Worm (Caenorhabditis elegans): ENCODE data around the gene ddx-35.

ce11 chrIII:1508764-1509281 lies 45.4 kb downstream of the ddx-35 start:
- no peak for TF ChIP-seq nhr-6 (tag; optimal IDR thresholded peaks at IDR 0.05)
- no peak for TF ChIP-seq ceh-82 (tag; optimal IDR thresholded peaks at IDR 0.05)
- TF ChIP-seq lin-13 (GFP tag; optimal IDR thresholded peaks at IDR 0.05) = no peak
- TF ChIP-seq nhr-11 (tag; optimal IDR thresholded peaks at IDR 0.05) = no peak
- no peak for TF ChIP-seq nhr-237 (tag; optimal IDR thresholded peaks at IDR 0.05)
- no peak for TF ChIP-seq ama-1 (optimal IDR thresholded peaks at IDR 0.05)
- no peak for TF ChIP-seq egl-27 (tag; optimal IDR thresholded peaks at IDR 0.05)
- no peak for TF ChIP-seq lin-39 (tag; optimal IDR thresholded peaks at IDR 0.05)
- TF ChIP-seq mab-5 (tag; optimal IDR thresholded peaks at IDR 0.05) = no peak
- TF ChIP-seq ceh-16 (tag; optimal IDR thresholded peaks at IDR 0.05) = no peak
- TF ChIP-seq ZK546.5 (tag; optimal IDR thresholded peaks at IDR 0.05) = no peak
- no peak for TF ChIP-seq ztf-1 (GFP tag; conservative IDR thresholded peaks at IDR 0.05)
- no peak for TF ChIP-seq ztf-11 (tag; optimal IDR thresholded peaks at IDR 0.05)
- TF ChIP-seq mdl-1 (tag; optimal IDR thresholded peaks at IDR 0.05) = no peak

All from whole organism, L2 larva.